Fruit fly (Drosophila melanogaster) whole organism, wandering third instar larva: ENCODE measurements around the gene cv-c.

Experiments
- Abd-B ChIP-seq: fragments of >200 bp; optimal IDR thresholded peaks from 2 replicates; lab custom pipeline; 2017; ENCODE audit warnings: missing biosample characterization, missing genetic modification characterization
- CG32264 ChIP-seq: fragments of 200-800 bp; sonication (Bioruptor generic); optimal IDR thresholded peaks from 2 replicates; lab custom pipeline; 2016; ENCODE audit warnings: missing biosample characterization, missing genetic modification characterization
- CG9705 ChIP-seq: fragments of 200-800 bp; sonication (Bioruptor generic); optimal IDR thresholded peaks from 2 replicates; lab custom pipeline; 2018; ENCODE audit warnings: missing biosample characterization, mild to moderate bottlenecking, missing genetic modification characterization
- CrebA ChIP-seq: fragments of 200-800 bp; sonication (Bioruptor generic); optimal IDR thresholded peaks from 2 replicates; lab custom pipeline; 2016; ENCODE audit warnings: missing biosample characterization, mild to moderate bottlenecking, missing genetic modification characterization, borderline replicate concordance
- Dfd ChIP-seq: fragments of >200 bp; optimal IDR thresholded peaks from 2 replicates; lab custom pipeline; 2017; ENCODE audit warnings: missing biosample characterization, missing genetic modification characterization
- HLH106 ChIP-seq: fragments of 200-800 bp; optimal IDR thresholded peaks from 3 replicates; lab custom pipeline; 2019; ENCODE audit warnings: missing biosample characterization, mild to moderate bottlenecking, missing genetic modification characterization, moderate library complexity
- Hnf4 ChIP-seq: fragments of 200-800 bp; sonication (Bioruptor generic); optimal IDR thresholded peaks from 2 replicates; lab custom pipeline; 2016; ENCODE audit warnings: missing biosample characterization, mild to moderate bottlenecking, missing genetic modification characterization
- Hr83 ChIP-seq: fragments of 200-300 bp; sonication (Bioruptor generic); optimal IDR thresholded peaks from 2 replicates; lab custom pipeline; 2016; ENCODE audit warnings: missing biosample characterization, mild to moderate bottlenecking, missing genetic modification characterization, moderate library complexity; ENCODE audit not compliant: poor library complexity, severe bottlenecking
- Jra ChIP-seq: sonication (Bioruptor generic); optimal IDR thresholded peaks from 2 replicates; lab custom pipeline; 2016; ENCODE audit warnings: missing biosample characterization, missing genetic modification characterization
- Mio ChIP-seq: sonication (Bioruptor generic); optimal IDR thresholded peaks from 2 replicates; lab custom pipeline; 2016; ENCODE audit warnings: missing biosample characterization, missing genetic modification characterization
- Myc ChIP-seq: fragments of >200 bp; optimal IDR thresholded peaks from 2 replicates; lab custom pipeline; 2017
- N ChIP-seq: fragments of >200 bp; optimal IDR thresholded peaks from 2 replicates; lab custom pipeline; 2018; ENCODE audit warnings: missing biosample characterization, missing external identifiers, missing genetic modification characterization
- OdsH ChIP-seq: fragments of 200-800 bp; sonication (Bioruptor generic); optimal IDR thresholded peaks from 2 replicates; lab custom pipeline; 2016; ENCODE audit warnings: missing biosample characterization, mild to moderate bottlenecking, missing genetic modification characterization
- Sp1 ChIP-seq: fragments of 200-800 bp; sonication (Bioruptor generic); optimal IDR thresholded peaks from 3 replicates; lab custom pipeline; 2019; ENCODE audit warnings: missing biosample characterization, mild to moderate bottlenecking, missing genetic modification characterization, moderate library complexity
- Vsx2 ChIP-seq: fragments of 200-300, 225-300 bp; sonication (Bioruptor generic); optimal IDR thresholded peaks from 2 replicates; lab custom pipeline; 2018; ENCODE audit warnings: missing biosample characterization, missing genetic modification characterization; ENCODE audit not compliant: partially characterized antibody
- br ChIP-seq: fragments of 200-800 bp; sonication (Bioruptor generic); optimal IDR thresholded peaks from 2 replicates; lab custom pipeline; 2016; ENCODE audit warnings: missing biosample characterization, missing genetic modification characterization
- brk ChIP-seq: fragments of 200-800 bp; sonication (Bioruptor generic); optimal IDR thresholded peaks from 2 replicates; lab custom pipeline; 2016; ENCODE audit warnings: missing biosample characterization, mild to moderate bottlenecking, missing genetic modification characterization
- dl ChIP-seq, 2 experiments: fragments of 175-275, 200-275 bp in 1 of 2; fragments of 200-275 bp in 1 of 2; sonication (Bioruptor generic); optimal IDR thresholded peaks; lab custom pipeline; 2018; ENCODE audit warnings: mild to moderate bottlenecking in 2 of 2, missing biosample characterization in 2 of 2, missing genetic modification characterization in 2 of 2, moderate library complexity in 2 of 2; ENCODE audit not compliant: partially characterized antibody in 2 of 2, insufficient read depth in 1 of 2
- dsf ChIP-seq: sonication (Bioruptor generic); optimal IDR thresholded peaks from 2 replicates; lab custom pipeline; 2016; ENCODE audit warnings: missing biosample characterization, missing genetic modification characterization, borderline replicate concordance
- ey ChIP-seq: fragments of 200-800 bp; sonication (Bioruptor generic); optimal IDR thresholded peaks from 2 replicates; lab custom pipeline; 2016; ENCODE audit warnings: missing biosample characterization, missing genetic modification characterization
- foxo ChIP-seq, 2 experiments: fragments of 200-800 bp; sonication (Bioruptor generic); optimal IDR thresholded peaks; 2 replicates in 1 of 2; 3 replicates in 1 of 2; lab custom pipeline; 2016 to 2017; ENCODE audit warnings: missing biosample characterization in 2 of 2, missing genetic modification characterization in 2 of 2
- fru ChIP-seq: fragments of 200-800 bp; sonication (Bioruptor generic); optimal IDR thresholded peaks from 3 replicates; lab custom pipeline; 2016; ENCODE audit warnings: missing biosample characterization, mild to moderate bottlenecking, missing genetic modification characterization
- h ChIP-seq: fragments of 200-800 bp; sonication (Bioruptor generic); optimal IDR thresholded peaks from 3 replicates; lab custom pipeline; 2016; ENCODE audit warnings: missing biosample characterization, mild to moderate bottlenecking, missing genetic modification characterization
- jim ChIP-seq: fragments of 175-275, 200-325 bp; sonication (Bioruptor generic); optimal IDR thresholded peaks from 2 replicates; lab custom pipeline; 2016; ENCODE audit warnings: missing biosample characterization, mild to moderate bottlenecking, missing genetic modification characterization
- lola ChIP-seq: fragments of >200 bp; optimal IDR thresholded peaks from 2 replicates; lab custom pipeline; 2017; ENCODE audit warnings: missing biosample characterization, missing genetic modification characterization
- pan ChIP-seq: fragments of >200 bp; optimal IDR thresholded peaks from 2 replicates; lab custom pipeline; 2017
- sage ChIP-seq: fragments of 200-800 bp; sonication (Bioruptor generic); optimal IDR thresholded peaks from 2 replicates; lab custom pipeline; 2016; ENCODE audit warnings: missing biosample characterization, mild to moderate bottlenecking, missing genetic modification characterization
- sv ChIP-seq: fragments of 200-800 bp; sonication (Bioruptor generic); optimal IDR thresholded peaks from 3 replicates; lab custom pipeline; 2016; ENCODE audit warnings: missing biosample characterization, missing genetic modification characterization
- usp ChIP-seq: fragments of >200 bp; optimal IDR thresholded peaks from 2 replicates; lab custom pipeline; 2017; ENCODE audit warnings: missing biosample characterization, missing genetic modification characterization

The cv-c gene

dm6 chr3R:14460305-14460704 is 21.2 kb downstream of the cv-c start:
- TF ChIP-seq Dfd (GFP tag; lab: Kevin White, UChicago), result peak; percentile 25
- TF ChIP-seq HLH106, result no peak
- no peak for TF ChIP-seq CrebA (GFP tag; lab: Kevin White, UChicago)
- no peak for TF ChIP-seq dsf

- TF ChIP-seq Hr83 (GFP tag; lab: Kevin White, UChicago) (no peak), pan (lab: Kevin White, UChicago) (no peak), Hnf4 (no peak), CrebA (GFP tag; lab: Kevin White, UChicago) (no peak), foxo (GFP tag; optimal IDR thresholded peaks at IDR 0.05; lab: Kevin White, UChicago) (peak in 1 of 2 experiments; percentile 13), sv (GFP tag; lab: Kevin White, UChicago) (no peak), fru (peak; percentile 14)
- TF ChIP-seq, all 38 proteins: peak for 2
Observed at dm6 chr3R:14458448-14458847, 23.1 kb downstream of the cv-c start.

dm6 chr3R:14457912-14458311 is 23.6 kb downstream of the cv-c start:
- TF ChIP-seq sage (no peak), Vsx2 (no peak), CG9705 (no peak), usp (no peak), br (no peak), Abd-B (no peak), N (GFP tag; lab: Kevin White, UChicago) (no peak), h (GFP tag; lab: Kevin White, UChicago) (no peak), Dfd (GFP tag; lab: Kevin White, UChicago) (no peak), CrebA (GFP tag; lab: Kevin White, UChicago) (no peak), lola (GFP tag; lab: Kevin White, UChicago) (no peak), foxo (GFP tag; optimal IDR thresholded peaks at IDR 0.05; lab: Kevin White, UChicago) (no peak), Myc (no peak), jim (GFP tag; lab: Kevin White, UChicago) (no peak)

dm6 chr3R:14456995-14457394 is 24.5 kb downstream of the cv-c start:
- TF ChIP-seq Hr83 (GFP tag; lab: Kevin White, UChicago), result no peak
- no peak for TF ChIP-seq sage
- TF ChIP-seq CrebA (GFP tag; lab: Kevin White, UChicago), result no peak
- TF ChIP-seq brk (GFP tag; lab: Kevin White, UChicago), result no peak

dm6 chr3R:14456214-14456862 is 25.2 kb downstream of the cv-c start:
- no peak for TF ChIP-seq CG32264
- TF ChIP-seq fru, result no peak
- TF ChIP-seq N (GFP tag; lab: Kevin White, UChicago), result no peak
- no peak for TF ChIP-seq Myc
- no peak for TF ChIP-seq Hr83 (GFP tag; lab: Kevin White, UChicago)
- no peak for TF ChIP-seq sv (GFP tag; lab: Kevin White, UChicago)
- no peak for TF ChIP-seq usp
- no peak for TF ChIP-seq Jra (GFP tag; lab: Kevin White, UChicago)
- no peak for TF ChIP-seq sage
- TF ChIP-seq Dfd (GFP tag; lab: Kevin White, UChicago), result no peak
- TF ChIP-seq foxo (GFP tag; optimal IDR thresholded peaks at IDR 0.05; lab: Kevin White, UChicago), result no peak
- TF ChIP-seq Sp1 (GFP tag; lab: Kevin White, UChicago), result no peak
- no peak for TF ChIP-seq ey (GFP tag; lab: Kevin White, UChicago)
- TF ChIP-seq OdsH, result no peak

dm6 chr3R:14455478-14455877 is 26.0 kb downstream of the cv-c start:
- TF ChIP-seq ey (GFP tag; lab: Kevin White, UChicago) (no peak), Mio (GFP tag; lab: Kevin White, UChicago) (no peak), dl (GFP tag; optimal IDR thresholded peaks at IDR 0.05; lab: Kevin White, UChicago; ENCODE audit: insufficient read depth in 1 of 2, partially characterized antibody in 2 of 2) (no peak)
